Worm (Caenorhabditis elegans) whole organism, young adult: ENCODE data around the gene T10C6.7.

ENCODE experiments used
- B0019.2 ChIP-seq: fragments of 200-800 bp; sonication (Bioruptor generic); conservative IDR thresholded peaks from 2 replicates; pipeline ENCODE4 v1.3.6; 2022; ENCODE audit warnings: missing genetic modification reagents, missing genetic modification characterization, missing compliant biosample characterization
- F22D6.2 ChIP-seq: sonication (generic microtip); optimal IDR thresholded peaks from 2 replicates; lab custom pipeline; 2016; ENCODE audit warnings: mild to moderate bottlenecking, missing genetic modification characterization, missing compliant biosample characterization
- F33H1.4 ChIP-seq: fragments of 200-800 bp; sonication (Bioruptor generic); IDR thresholded peaks from 2 replicates; pipeline ENCODE4 v1.3.6; 2022; ENCODE audit warnings: missing genetic modification reagents, missing genetic modification characterization, missing compliant biosample characterization
- F39B2.1 ChIP-seq: fragments of 200-800 bp; sonication (Bioruptor generic); IDR thresholded peaks from 2 replicates; pipeline ENCODE4 v1.3.6; 2022; ENCODE audit warnings: missing genetic modification reagents, missing genetic modification characterization, missing compliant biosample characterization
- F49E8.2 ChIP-seq: sonication (generic microtip); optimal IDR thresholded peaks from 3 replicates; lab custom pipeline; 2017; ENCODE audit warnings: missing genetic modification characterization, mild to moderate bottlenecking, missing compliant biosample characterization, antibody characterized with exemption, moderate library complexity; ENCODE audit not compliant: insufficient read depth
- F57A8.1 ChIP-seq: fragments of 200-800 bp; sonication (Bioruptor generic); optimal IDR thresholded peaks from 2 replicates; lab custom pipeline; 2018; ENCODE audit warnings: mild to moderate bottlenecking, missing genetic modification characterization, moderate library complexity, missing compliant biosample characterization
- K12H6.12 ChIP-seq: fragments of 200-800 bp; sonication (Bioruptor generic); optimal IDR thresholded peaks from 2 replicates; lab custom pipeline; 2018; ENCODE audit warnings: mild to moderate bottlenecking, missing genetic modification characterization, missing compliant biosample characterization
- Y79H2A.3 ChIP-seq: fragments of 200-800 bp; sonication (Bioruptor generic); conservative IDR thresholded peaks from 2 replicates; pipeline ENCODE4 v1.3.6; 2022; ENCODE audit warnings: missing genetic modification reagents, missing genetic modification characterization, missing compliant biosample characterization
- akir-1 ChIP-seq: fragments of 200-800 bp; sonication (Bioruptor generic); optimal IDR thresholded peaks from 2 replicates; lab custom pipeline; 2018; ENCODE audit warnings: mild to moderate bottlenecking, missing genetic modification characterization, moderate library complexity, missing compliant biosample characterization
- ama-1 ChIP-seq, 3 experiments: fragments of 150-350 bp in 1 of 3; sonication (generic microtip) in 2 of 3; optimal IDR thresholded peaks; 2 replicates each; lab custom pipeline; 2014 to 2018; ENCODE audit warnings: missing biosample characterization in 2 of 3, missing genetic modification characterization in 2 of 3, missing genetic modification reagents in 2 of 3
- aptf-2 ChIP-seq: fragments of 200-800 bp; sonication (Bioruptor generic); conservative IDR thresholded peaks from 2 replicates; pipeline ENCODE4 v1.3.6; 2022; ENCODE audit warnings: missing genetic modification reagents, missing genetic modification characterization, missing compliant biosample characterization
- bed-1 ChIP-seq: fragments of 200-800 bp; sonication (Bioruptor generic); IDR thresholded peaks from 2 replicates; pipeline ENCODE4 v1.3.6; 2022; ENCODE audit warnings: missing genetic modification reagents, missing genetic modification characterization, missing compliant biosample characterization
- cebp-2 ChIP-seq: fragments of 200-800 bp; sonication (Bioruptor generic); IDR thresholded peaks from 2 replicates; pipeline ENCODE4 v1.3.6; 2022; ENCODE audit warnings: missing genetic modification characterization, missing compliant biosample characterization
- chd-7 ChIP-seq: sonication (generic microtip); optimal IDR thresholded peaks from 2 replicates; lab custom pipeline; 2016; ENCODE audit warnings: mild to moderate bottlenecking, missing genetic modification characterization, moderate library complexity, missing compliant biosample characterization
- die-1 ChIP-seq: sonication (generic microtip); optimal IDR thresholded peaks from 2 replicates; lab custom pipeline; 2016; ENCODE audit warnings: missing genotype, mild to moderate bottlenecking, missing genetic modification characterization, missing compliant biosample characterization
- dox-1 ChIP-seq: fragments of 200-800 bp; sonication (Bioruptor generic); IDR thresholded peaks from 2 replicates; pipeline ENCODE4 v1.3.6; 2022; ENCODE audit warnings: missing genetic modification reagents, missing genetic modification characterization, missing compliant biosample characterization
- dpff-1 ChIP-seq: sonication (generic microtip); optimal IDR thresholded peaks from 2 replicates; lab custom pipeline; 2017; ENCODE audit warnings: mild to moderate bottlenecking, missing genetic modification characterization, missing compliant biosample characterization
- dpl-1 ChIP-seq: fragments of 150-350 bp; optimal IDR thresholded peaks from 2 replicates; lab custom pipeline; 2014; ENCODE audit warnings: missing biosample characterization, missing genetic modification reagents, missing genetic modification characterization
- hlh-26 ChIP-seq: fragments of 200-800 bp; sonication (Bioruptor generic); conservative IDR thresholded peaks from 2 replicates; pipeline ENCODE4 v1.3.6; 2022; ENCODE audit warnings: missing genetic modification reagents, missing genetic modification characterization, missing compliant biosample characterization
- let-607 ChIP-seq, 2 experiments: fragments of 200-800 bp in 1 of 2; sonication (Bioruptor generic) in 1 of 2; sonication (generic microtip) in 1 of 2; optimal IDR thresholded peaks; 2 replicates each; lab custom pipeline; 2016 to 2018; ENCODE audit warnings: mild to moderate bottlenecking in 2 of 2, missing compliant biosample characterization in 2 of 2, missing genetic modification characterization in 2 of 2, moderate library complexity in 2 of 2, missing genotype in 1 of 2
- lin-35 ChIP-seq, 3 experiments: fragments of 150-350 bp in 2 of 3; sonication (generic microtip) in 1 of 3; optimal IDR thresholded peaks; 2 replicates each; lab custom pipeline; 2014 to 2018; ENCODE audit warnings: missing biosample characterization in 3 of 3, missing genetic modification characterization in 3 of 3, missing genetic modification reagents in 3 of 3
- madf-8 ChIP-seq: fragments of 200-800 bp; sonication (Bioruptor generic); conservative IDR thresholded peaks from 2 replicates; pipeline ENCODE4 v1.3.6; 2022; ENCODE audit warnings: missing genetic modification reagents, missing genetic modification characterization, missing compliant biosample characterization
- mcd-1 ChIP-seq: fragments of 200-800 bp; sonication (Bioruptor generic); IDR thresholded peaks from 2 replicates; pipeline ENCODE4 v1.3.6; 2022; ENCODE audit warnings: missing genetic modification reagents, missing genetic modification characterization, missing compliant biosample characterization
- nhr-179 ChIP-seq: sonication (generic microtip); optimal IDR thresholded peaks from 2 replicates; lab custom pipeline; 2016; ENCODE audit warnings: mild to moderate bottlenecking, missing genetic modification characterization, missing compliant biosample characterization
- nhr-80 ChIP-seq: sonication (generic microtip); optimal IDR thresholded peaks from 2 replicates; lab custom pipeline; 2016; ENCODE audit warnings: missing genetic modification characterization, missing compliant biosample characterization
- pbrm-1 ChIP-seq: fragments of 200-800 bp; sonication (Bioruptor generic); IDR thresholded peaks from 2 replicates; pipeline ENCODE4 v1.3.6; 2022; ENCODE audit warnings: missing genetic modification reagents, missing genetic modification characterization, missing compliant biosample characterization
- repo-1 ChIP-seq: sonication (generic microtip); optimal IDR thresholded peaks from 2 replicates; lab custom pipeline; 2017; ENCODE audit warnings: mild to moderate bottlenecking, missing genetic modification characterization, missing compliant biosample characterization
- snpc-3.4 ChIP-seq: sonication (generic microtip); optimal IDR thresholded peaks from 2 replicates; lab custom pipeline; 2017; ENCODE audit warnings: missing genetic modification characterization, mild to moderate bottlenecking, missing compliant biosample characterization, antibody characterized with exemption, moderate library complexity, missing genotype, missing genetic modification reagents
- sptf-2 ChIP-seq: fragments of 200-800 bp; sonication (Bioruptor generic); optimal IDR thresholded peaks from 2 replicates; lab custom pipeline; 2018; ENCODE audit warnings: mild to moderate bottlenecking, missing genetic modification characterization, missing compliant biosample characterization
- tbp1 ChIP-seq: fragments of 200-800 bp; sonication (Bioruptor generic); optimal IDR thresholded peaks from 2 replicates; lab custom pipeline; 2018; ENCODE audit warnings: mild to moderate bottlenecking, missing genetic modification characterization, missing compliant biosample characterization
- tlf-1 ChIP-seq: fragments of 200-800 bp; sonication (Bioruptor generic); optimal IDR thresholded peaks from 2 replicates; lab custom pipeline; 2018; ENCODE audit warnings: mild to moderate bottlenecking, missing genetic modification characterization, missing compliant biosample characterization

T10C6.7 gene

DNA sequence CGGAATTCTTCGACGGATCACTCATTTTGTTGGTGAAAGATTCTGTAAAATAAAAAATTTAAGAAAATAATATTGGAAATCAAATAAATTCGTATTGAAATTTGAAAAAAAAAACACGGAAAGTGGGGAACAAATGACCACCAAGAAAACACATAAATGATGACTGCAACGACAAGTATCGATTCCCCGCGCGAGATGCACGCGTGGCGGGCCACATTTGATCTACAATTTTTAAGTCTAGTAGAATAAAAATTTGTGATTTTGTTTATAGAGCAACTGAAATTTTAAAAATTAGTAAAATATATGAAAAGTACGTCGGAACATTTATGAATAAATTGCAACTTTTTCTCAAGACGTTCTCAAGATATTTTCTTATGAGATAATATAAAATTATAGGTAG lies 23.5 kb upstream of the T10C6.7 start, which contains the start of gene F14H3.4 (continued):
- no peak for TF ChIP-seq akir-1 (GFP tag; lab: Kevin White, UChicago)

ce11 chrV:16053373-16053772 lies 21.9 kb upstream of the T10C6.7 start, which contains the start of gene F14H3.3:
TSS of gene F14H3.3 (minus strand) at chrV:16053473.
- no peak for TF ChIP-seq cebp-2 (GFP tag; lab: Robert Waterston, UW)
- no peak for TF ChIP-seq sptf-2 (GFP tag; lab: Kevin White, UChicago)
- TF ChIP-seq akir-1 (GFP tag; lab: Kevin White, UChicago): no peak
- no peak for TF ChIP-seq F33H1.4 (GFP tag; lab: Robert Waterston, UW)
- TF ChIP-seq let-607 (tag; optimal IDR thresholded peaks at IDR 0.05; lab: Kevin White, UChicago): no peak
- no peak for TF ChIP-seq dpl-1 (GFP tag; lab: Kevin White, UChicago)

DNA sequence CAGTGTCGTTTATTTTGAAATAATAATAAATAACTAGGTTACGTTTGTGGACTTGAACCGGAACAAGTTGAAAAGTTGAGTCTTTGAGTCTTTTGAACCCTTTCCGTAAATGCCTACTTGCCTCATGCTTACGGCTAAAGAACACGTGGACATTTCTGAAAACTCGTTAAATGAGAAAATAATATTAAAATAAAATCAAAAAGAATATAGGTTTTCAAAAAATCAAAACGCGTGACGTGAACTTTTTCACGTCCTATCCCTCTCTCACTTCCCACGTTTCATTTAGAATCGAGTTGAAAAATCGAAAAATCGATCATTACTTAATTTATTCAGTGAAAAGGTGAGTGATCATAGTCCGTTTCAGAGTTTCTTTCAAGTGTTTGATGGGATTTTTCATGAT lies 17.7 kb upstream of the T10C6.7 start, which contains the start of gene best-12:
Gene best-12 (plus strand): TSS at position 301 of the 400 bp plus-strand sequence.
- TF ChIP-seq Y79H2A.3 (GFP tag; lab: Robert Waterston, UW) (no peak), chd-7 (no peak), F39B2.1 (GFP tag; lab: Robert Waterston, UW) (no peak), dox-1 (no peak), F57A8.1 (GFP tag; lab: Kevin White, UChicago) (no peak), tbp1 (GFP tag; lab: Kevin White, UChicago) (no peak), mcd-1 (GFP tag; lab: Robert Waterston, UW) (no peak), repo-1 (tag; lab: Kevin White, UChicago) (no peak), aptf-2 (GFP tag; lab: Robert Waterston, UW) (no peak), tlf-1 (GFP tag; lab: Kevin White, UChicago) (no peak), B0019.2 (GFP tag; lab: Robert Waterston, UW) (no peak), pbrm-1 (GFP tag; lab: Robert Waterston, UW) (no peak), die-1 (tag; lab: Kevin White, UChicago) (no peak), snpc-3.4 (no peak), nhr-80 (tag; lab: Kevin White, UChicago) (no peak), F33H1.4 (GFP tag; lab: Robert Waterston, UW) (no peak), F22D6.2 (tag; lab: Kevin White, UChicago) (no peak), hlh-26 (GFP tag; lab: Robert Waterston, UW) (no peak), madf-8 (GFP tag; lab: Robert Waterston, UW) (no peak), dpff-1 (tag; lab: Kevin White, UChicago) (no peak)

- TF ChIP-seq nhr-179 (tag; lab: Kevin White, UChicago): no peak
- no peak for TF ChIP-seq lin-35 (GFP tag; optimal IDR thresholded peaks at IDR 0.05; lab: Kevin White, UChicago)
- no peak for TF ChIP-seq F49E8.2 (tag; lab: Kevin White, UChicago)
- TF ChIP-seq F57A8.1 (GFP tag; lab: Kevin White, UChicago): no peak
- no peak for TF ChIP-seq bed-1
- no peak for TF ChIP-seq ama-1 (optimal IDR thresholded peaks at IDR 0.05; lab: Kevin White, UChicago)
- TF ChIP-seq ama-1 (GFP tag; optimal IDR thresholded peaks at IDR 0.05; lab: Kevin White, UChicago): no peak
- TF ChIP-seq hlh-26 (GFP tag; lab: Robert Waterston, UW): no peak
- no peak for TF ChIP-seq K12H6.12 (tag; lab: Kevin White, UChicago)
Observed at ce11 chrV:16047508-16047907, 16.0 kb upstream of the T10C6.7 start, which contains the start of gene str-198. TSS of gene str-198 (plus strand) at chrV:16047808.
